Fruit fly (Drosophila melanogaster) whole organism, embryonic: ENCODE data around the gene Chro.

ENCODE experiments used
- Bgb ChIP-seq: fragments of 200-800 bp; sonication (Bioruptor generic); IDR thresholded peaks from 2 replicates; pipeline ENCODE4 v1.3.6; 2022; ENCODE audit warnings: missing biosample characterization, missing genetic modification characterization; ENCODE audit not compliant: partially characterized antibody
- CG10462 ChIP-seq: fragments of 200-800 bp; sonication (Bioruptor generic); optimal IDR thresholded peaks from 2 replicates; lab custom pipeline; 2016; ENCODE audit warnings: missing biosample characterization, missing genetic modification characterization
- CG13287 ChIP-seq: fragments of 200-800 bp; sonication (Bioruptor generic); IDR thresholded peaks from 2 replicates; pipeline ENCODE4 v1.3.6; 2022; ENCODE audit warnings: missing biosample characterization, missing genetic modification characterization; ENCODE audit not compliant: partially characterized antibody
- CG14965 ChIP-seq: fragments of 200-800 bp; sonication (Bioruptor generic); optimal IDR thresholded peaks from 2 replicates; lab custom pipeline; 2016; ENCODE audit warnings: missing biosample characterization, missing genetic modification characterization, borderline replicate concordance
- CG15073 ChIP-seq: fragments of 200-800 bp; sonication (Bioruptor generic); optimal IDR thresholded peaks from 2 replicates; lab custom pipeline; 2016; ENCODE audit warnings: missing biosample characterization, missing genetic modification characterization
- CG1647 ChIP-seq: fragments of 200-800 bp; sonication (Bioruptor generic); optimal IDR thresholded peaks from 3 replicates; lab custom pipeline; 2016; ENCODE audit warnings: missing biosample characterization, missing genetic modification characterization
- CG7271 ChIP-seq: fragments of 200-800 bp; sonication (Bioruptor generic); optimal IDR thresholded peaks from 2 replicates; lab custom pipeline; 2018; ENCODE audit warnings: missing biosample characterization, mild to moderate bottlenecking, missing genetic modification characterization, moderate library complexity
- CG7556 ChIP-seq: fragments of 200-800 bp; sonication (Bioruptor generic); optimal IDR thresholded peaks from 2 replicates; lab custom pipeline; 2017; ENCODE audit warnings: missing biosample characterization, mild to moderate bottlenecking, missing genetic modification characterization
- CG7745 ChIP-seq: fragments of 200-800 bp; sonication (Bioruptor generic); optimal IDR thresholded peaks from 2 replicates; lab custom pipeline; 2018; ENCODE audit warnings: missing biosample characterization, mild to moderate bottlenecking, missing genetic modification characterization, moderate library complexity
- CG7786 ChIP-seq: fragments of 200-800 bp; sonication (Bioruptor generic); optimal IDR thresholded peaks from 2 replicates; lab custom pipeline; 2016; ENCODE audit warnings: missing biosample characterization, missing genetic modification characterization
- CG7963 ChIP-seq: fragments of 200-800 bp; sonication (Bioruptor generic); IDR thresholded peaks from 3 replicates; pipeline ENCODE4 v1.3.6; 2022; ENCODE audit warnings: missing biosample characterization, missing genetic modification characterization; ENCODE audit not compliant: partially characterized antibody
- CG7987 ChIP-seq: fragments of 200-800 bp; sonication (Bioruptor generic); optimal IDR thresholded peaks from 2 replicates; lab custom pipeline; 2018; ENCODE audit warnings: missing biosample characterization, mild to moderate bottlenecking, missing genetic modification characterization, moderate library complexity
- CG9727 ChIP-seq: fragments of 200-800 bp; sonication (Bioruptor generic); optimal IDR thresholded peaks from 3 replicates; lab custom pipeline; 2017; ENCODE audit warnings: missing biosample characterization, mild to moderate bottlenecking, missing genetic modification characterization
- CHES-1-like ChIP-seq: fragments of 200-800 bp; sonication (Bioruptor generic); optimal IDR thresholded peaks from 2 replicates; lab custom pipeline; 2016; ENCODE audit warnings: missing biosample characterization, missing genetic modification characterization
- CTCF ChIP-seq: fragments of 200-800 bp; sonication (Bioruptor generic); optimal IDR thresholded peaks from 2 replicates; lab custom pipeline; 2017; ENCODE audit warnings: missing biosample characterization, mild to moderate bottlenecking, missing genetic modification characterization, moderate library complexity
- E2f2 ChIP-seq: fragments of 200-800 bp; sonication (Bioruptor generic); IDR thresholded peaks from 2 replicates; pipeline ENCODE4 v1.3.6; 2022; ENCODE audit warnings: missing biosample characterization, missing genetic modification characterization
- ERR ChIP-seq: fragments of 200-800 bp; sonication (Bioruptor generic); optimal IDR thresholded peaks from 2 replicates; lab custom pipeline; 2016; ENCODE audit warnings: missing biosample characterization, missing genetic modification characterization
- HmgD ChIP-seq: fragments of 200-800 bp; sonication (Bioruptor generic); optimal IDR thresholded peaks from 3 replicates; lab custom pipeline; 2016; ENCODE audit warnings: missing biosample characterization, missing genetic modification characterization
- HmgZ ChIP-seq: fragments of 200-800 bp; sonication (Bioruptor generic); optimal IDR thresholded peaks from 2 replicates; lab custom pipeline; 2018; ENCODE audit warnings: missing biosample characterization, mild to moderate bottlenecking, missing genetic modification characterization
- Nf-YA ChIP-seq: fragments of 200-800 bp; sonication (Bioruptor generic); IDR thresholded peaks from 2 replicates; pipeline ENCODE4 v1.3.6; 2022; ENCODE audit warnings: missing biosample characterization, missing genetic modification characterization
- Oaz ChIP-seq: fragments of 200-800 bp; sonication (Bioruptor generic); IDR thresholded peaks from 2 replicates; pipeline ENCODE4 v1.3.6; 2022; ENCODE audit warnings: missing biosample characterization, missing genetic modification characterization
- Opbp ChIP-seq: fragments of 200-800 bp; sonication (Bioruptor generic); IDR thresholded peaks from 3 replicates; pipeline ENCODE4 v1.3.6; 2022; ENCODE audit warnings: missing biosample characterization, missing genetic modification characterization; ENCODE audit not compliant: partially characterized antibody
- Ptx1 ChIP-seq: fragments of 200-800 bp; sonication (Bioruptor generic); IDR thresholded peaks from 2 replicates; pipeline ENCODE4 v1.3.6; 2022; ENCODE audit warnings: missing biosample characterization, missing genetic modification characterization
- Scr ChIP-seq: fragments of 200-800 bp; sonication (Bioruptor generic); IDR thresholded peaks from 2 replicates; pipeline ENCODE4 v1.3.6; 2022; ENCODE audit warnings: missing biosample characterization, missing genetic modification characterization; ENCODE audit not compliant: partially characterized antibody
- Xrp1 ChIP-seq: fragments of 200-800 bp; sonication (Bioruptor generic); IDR thresholded peaks from 2 replicates; pipeline ENCODE4 v1.3.6; 2022; ENCODE audit warnings: missing biosample characterization, missing genetic modification characterization
- abd-A ChIP-seq: fragments of 200-800 bp; sonication (Bioruptor generic); optimal IDR thresholded peaks from 3 replicates; lab custom pipeline; 2019; ENCODE audit warnings: missing biosample characterization, mild to moderate bottlenecking, missing genetic modification characterization, moderate library complexity
- amos ChIP-seq: fragments of 200-800 bp; sonication (Bioruptor generic); IDR thresholded peaks from 2 replicates; pipeline ENCODE4 v1.3.6; 2022; ENCODE audit warnings: missing biosample characterization, missing genetic modification characterization; ENCODE audit not compliant: partially characterized antibody
- bbx ChIP-seq: fragments of 200-800 bp; sonication (Bioruptor generic); IDR thresholded peaks from 2 replicates; pipeline ENCODE4 v1.3.6; 2022; ENCODE audit warnings: missing biosample characterization, missing genetic modification characterization; ENCODE audit not compliant: partially characterized antibody
- br ChIP-seq: fragments of >200 bp; optimal IDR thresholded peaks from 2 replicates; lab custom pipeline; 2017
- chn ChIP-seq: fragments of 200-800 bp; sonication (Bioruptor generic); optimal IDR thresholded peaks from 2 replicates; lab custom pipeline; 2016; ENCODE audit warnings: missing biosample characterization, missing genetic modification characterization
- ci ChIP-seq: fragments of 200-800 bp; sonication (Bioruptor generic); IDR thresholded peaks from 3 replicates; pipeline ENCODE4 v1.3.6; 2022; ENCODE audit warnings: missing biosample characterization, missing genetic modification characterization
- danr ChIP-seq: fragments of 200-800 bp; sonication (Bioruptor generic); IDR thresholded peaks from 2 replicates; pipeline ENCODE4 v1.3.6; 2022; ENCODE audit warnings: missing biosample characterization, missing genetic modification characterization
- dimm ChIP-seq: fragments of 200-800 bp; sonication (Bioruptor generic); IDR thresholded peaks from 2 replicates; pipeline ENCODE4 v1.3.6; 2022; ENCODE audit warnings: missing biosample characterization, missing genetic modification characterization
- esg ChIP-seq: fragments of 200-800 bp; sonication (Bioruptor generic); conservative IDR thresholded peaks from 2 replicates; pipeline ENCODE4 v1.3.6; 2022; ENCODE audit warnings: missing biosample characterization, missing genetic modification characterization
- eve ChIP-seq, 2 experiments: fragments of >200 bp; optimal IDR thresholded peaks; 2 replicates each; lab custom pipeline; 2017; ENCODE audit warnings: missing biosample characterization in 2 of 2, missing genetic modification characterization in 2 of 2
- eyg ChIP-seq: fragments of 200-800 bp; sonication (Bioruptor generic); optimal IDR thresholded peaks from 3 replicates; lab custom pipeline; 2016; ENCODE audit warnings: missing biosample characterization, missing genetic modification characterization
- hkb ChIP-seq, 2 experiments: fragments of 200-800 bp in 1 of 2; fragments of >200 bp in 1 of 2; sonication (Bioruptor generic) in 1 of 2; IDR thresholded peaks in 1 of 2; optimal IDR thresholded peaks in 1 of 2; 2 replicates each; pipeline versions ENCODE4 v1.3.6 to Lab custom; 2017 to 2022; ENCODE audit warnings: missing biosample characterization in 1 of 2, missing genetic modification characterization in 1 of 2
- insv ChIP-seq, 2 experiments: fragments of 200-800 bp; sonication (Bioruptor generic); optimal IDR thresholded peaks; 3 replicates each; lab custom pipeline; 2016 to 2018; ENCODE audit warnings: missing biosample characterization in 2 of 2, missing genetic modification characterization in 2 of 2
- ken ChIP-seq: fragments of 200-800 bp; sonication (Bioruptor generic); IDR thresholded peaks from 3 replicates; pipeline ENCODE4 v1.3.6; 2022; ENCODE audit warnings: missing biosample characterization, missing genetic modification characterization
- knrl ChIP-seq: fragments of 200-800 bp; sonication (Bioruptor generic); IDR thresholded peaks from 3 replicates; pipeline ENCODE4 v1.3.6; 2022; ENCODE audit warnings: missing biosample characterization, missing genetic modification characterization; ENCODE audit not compliant: partially characterized antibody
- lmd ChIP-seq: fragments of 200-800 bp; sonication (Bioruptor generic); IDR thresholded peaks from 2 replicates; pipeline ENCODE4 v1.3.6; 2022; ENCODE audit warnings: missing biosample characterization, missing genetic modification characterization
- p53 ChIP-seq: fragments of 200-800 bp; sonication (Bioruptor generic); optimal IDR thresholded peaks from 2 replicates; lab custom pipeline; 2016; ENCODE audit warnings: missing biosample characterization, missing genetic modification characterization
- psq ChIP-seq: fragments of 200-800 bp; sonication (Bioruptor generic); optimal IDR thresholded peaks from 2 replicates; lab custom pipeline; 2017; ENCODE audit warnings: missing biosample characterization, missing genetic modification characterization
- ro ChIP-seq: fragments of 200-800 bp; sonication (Bioruptor generic); IDR thresholded peaks from 2 replicates; pipeline ENCODE4 v1.3.6; 2022; ENCODE audit warnings: missing biosample characterization, missing genetic modification characterization
- scrt ChIP-seq: fragments of 200-800 bp; sonication (Bioruptor generic); optimal IDR thresholded peaks from 2 replicates; lab custom pipeline; 2018; ENCODE audit warnings: missing biosample characterization, mild to moderate bottlenecking, missing genetic modification characterization, moderate library complexity
- slbo ChIP-seq: fragments of 200-800 bp; sonication (Bioruptor generic); IDR thresholded peaks from 2 replicates; pipeline ENCODE4 v1.3.6; 2022; ENCODE audit warnings: missing biosample characterization, missing genetic modification characterization
- slp2 ChIP-seq: fragments of 200-800 bp; sonication (Bioruptor generic); optimal IDR thresholded peaks from 2 replicates; lab custom pipeline; 2016; ENCODE audit warnings: missing biosample characterization, missing genetic modification characterization
- so ChIP-seq: fragments of 200-800 bp; sonication (Bioruptor generic); IDR thresholded peaks from 3 replicates; pipeline ENCODE4 v1.3.6; 2022; ENCODE audit warnings: missing biosample characterization, missing genetic modification characterization
- tna ChIP-seq: fragments of 200-800 bp; sonication (Bioruptor generic); IDR thresholded peaks from 2 replicates; pipeline ENCODE4 v1.3.6; 2022; ENCODE audit warnings: missing biosample characterization, missing genetic modification characterization; ENCODE audit not compliant: partially characterized antibody
- unc-4 ChIP-seq: fragments of 200-800 bp; sonication (Bioruptor generic); IDR thresholded peaks from 2 replicates; pipeline ENCODE4 v1.3.6; 2022; ENCODE audit warnings: missing biosample characterization, missing genetic modification characterization; ENCODE audit not compliant: partially characterized antibody
- usp ChIP-seq: fragments of >200 bp; optimal IDR thresholded peaks from 2 replicates; lab custom pipeline; 2017; ENCODE audit warnings: missing biosample characterization, missing genetic modification characterization
- vnd ChIP-seq: fragments of 200-800 bp; sonication (Bioruptor generic); IDR thresholded peaks from 3 replicates; pipeline ENCODE4 v1.3.6; 2022; ENCODE audit warnings: missing biosample characterization, missing genetic modification characterization; ENCODE audit not compliant: partially characterized antibody

Gene Chro

DNA sequence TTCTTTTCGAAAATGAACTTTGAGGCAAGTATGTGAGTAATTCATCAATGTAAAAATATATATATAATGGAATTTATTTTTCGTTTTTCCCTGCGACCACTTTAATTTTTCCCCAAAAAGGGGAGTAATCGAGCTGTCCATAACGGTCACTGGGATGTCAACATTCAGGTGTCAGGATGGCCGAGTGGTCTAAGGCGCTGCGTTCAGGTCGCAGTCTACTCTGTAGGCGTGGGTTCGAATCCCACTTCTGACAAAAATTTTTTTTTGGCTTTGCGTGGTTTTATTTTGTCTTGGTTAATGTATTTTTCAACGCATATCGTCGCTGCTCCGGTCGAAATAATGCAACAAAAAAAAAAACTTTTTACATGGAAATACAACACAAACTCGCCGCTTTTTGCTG lies 35.7 kb downstream of the Chro start (continued):
- TF ChIP-seq CG9727 (GFP tag; lab: Kevin White, UChicago) (no peak), Nf-YA (no peak), ro (GFP tag; lab: Robert Waterston, UW) (no peak), Ptx1 (GFP tag; lab: Robert Waterston, UW) (no peak), CG10462 (no peak), CG7556 (GFP tag; lab: Kevin White, UChicago) (no peak), CG13287 (no peak), lmd (no peak), scrt (GFP tag; lab: Kevin White, UChicago) (no peak), slbo (no peak), CG15073 (GFP tag; lab: Kevin White, UChicago) (no peak), unc-4 (GFP tag; lab: Robert Waterston, UW) (peak; percentile 13; the same call in 1 of the 2 replicates), CG7963 (GFP tag; lab: Robert Waterston, UW) (peak; percentile 75), ken (GFP tag; lab: Robert Waterston, UW) (no peak), Opbp (GFP tag; lab: Robert Waterston, UW) (peak; percentile 87), psq (GFP tag; lab: Kevin White, UChicago) (no peak), usp (GFP tag; lab: Kevin White, UChicago) (no peak), CTCF (GFP tag; lab: Kevin White, UChicago) (no peak), dimm (GFP tag; lab: Robert Waterston, UW) (no peak), eve (GFP tag; optimal IDR thresholded peaks at IDR 0.05; lab: Kevin White, UChicago) (no peak), amos (GFP tag; lab: Robert Waterston, UW) (peak; percentile 83), Xrp1 (GFP tag; lab: Robert Waterston, UW) (no peak), HmgZ (no peak), esg (no peak), Bgb (GFP tag; lab: Robert Waterston, UW) (peak; percentile 80), danr (GFP tag; lab: Robert Waterston, UW) (0 out of 2 replicates have a peak, but pooled peaks have one; percentile 17), vnd (GFP tag; lab: Robert Waterston, UW) (peak; percentile 64; the same call in 2 of the 3 replicates), p53 (GFP tag; lab: Kevin White, UChicago) (no peak), CG7271 (tag; lab: Kevin White, UChicago) (no peak), E2f2 (GFP tag; lab: Robert Waterston, UW) (no peak), abd-A (no peak), insv (GFP tag; optimal IDR thresholded peaks at IDR 0.05; lab: Kevin White, UChicago) (no peak), eyg (GFP tag; lab: Kevin White, UChicago) (no peak), CG14965 (GFP tag; lab: Kevin White, UChicago) (no peak), Scr (GFP tag; lab: Robert Waterston, UW) (peak; percentile 67), CG1647 (GFP tag; lab: Kevin White, UChicago) (no peak), br (lab: Kevin White, UChicago) (no peak), chn (GFP tag; lab: Kevin White, UChicago) (no peak), bbx (peak; percentile 77), hkb (optimal IDR thresholded peaks at IDR 0.05; lab: Kevin White, UChicago) (peak; percentile 23), hkb (GFP tag; IDR thresholded peaks at IDR 0.05; lab: Robert Waterston, UW) (no peak), CG7745 (tag; lab: Kevin White, UChicago) (no peak), CG7786 (GFP tag; lab: Kevin White, UChicago) (no peak), HmgD (GFP tag; lab: Kevin White, UChicago) (no peak), slp2 (GFP tag; lab: Kevin White, UChicago) (no peak), tna (GFP tag; lab: Robert Waterston, UW) (peak; percentile 69), Oaz (GFP tag; lab: Robert Waterston, UW) (no peak), so (no peak), CHES-1-like (no peak), ERR (no peak), knrl (GFP tag; lab: Robert Waterston, UW) (peak; percentile 62; the same call in 2 of the 3 replicates), ci (GFP tag; lab: Robert Waterston, UW) (0 out of 3 replicates have a peak, but pooled peaks have one; percentile 10), CG7987 (no peak)
